Worm (Caenorhabditis elegans) whole organism, dauer: ENCODE results near the gene Y38E10A.24.

Source experiments
- unc-62 ChIP-seq: sonication (generic microtip); optimal IDR thresholded peaks from 2 replicates; lab custom pipeline; 2017; ENCODE audit warnings: missing biosample characterization, missing genetic modification reagents, missing genetic modification characterization

Y38E10A.24 gene

DNA sequence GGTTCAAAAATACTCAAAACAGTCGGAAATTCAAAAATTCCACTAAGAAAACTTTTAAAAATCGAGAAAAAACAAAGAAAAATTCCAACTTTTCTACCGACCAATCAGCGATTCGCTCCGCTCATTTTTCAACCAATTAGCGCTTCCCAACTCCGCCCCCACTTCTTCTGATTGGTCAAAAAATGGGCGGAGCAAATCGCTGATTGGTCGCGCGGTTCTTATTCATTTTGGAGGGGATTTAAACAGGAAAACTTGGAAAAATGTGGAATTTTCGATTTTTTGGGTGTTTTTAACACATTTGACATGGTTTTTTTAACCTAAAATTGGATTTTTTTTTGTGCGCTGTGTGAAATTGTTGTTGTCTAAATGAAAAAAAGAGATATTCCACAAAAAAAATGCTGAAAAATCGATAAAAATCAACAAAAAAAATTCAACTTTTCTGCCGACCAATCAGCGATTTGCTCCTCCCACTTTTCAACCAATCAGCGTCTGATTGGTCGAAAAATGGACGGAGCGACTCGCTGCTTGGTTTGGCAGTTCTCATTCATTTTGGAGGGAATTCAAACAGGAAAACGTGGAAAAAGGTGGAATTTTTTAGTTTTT is 44.0 kb downstream of the Y38E10A.24 start:
- TF ChIP-seq unc-62 (GFP tag; lab: Kevin White, UChicago), result no peak

ce11 chrII:12726704-12727103 is 47.9 kb downstream of the Y38E10A.24 start:
- TF ChIP-seq unc-62 (GFP tag; lab: Kevin White, UChicago), result no peak

DNA sequence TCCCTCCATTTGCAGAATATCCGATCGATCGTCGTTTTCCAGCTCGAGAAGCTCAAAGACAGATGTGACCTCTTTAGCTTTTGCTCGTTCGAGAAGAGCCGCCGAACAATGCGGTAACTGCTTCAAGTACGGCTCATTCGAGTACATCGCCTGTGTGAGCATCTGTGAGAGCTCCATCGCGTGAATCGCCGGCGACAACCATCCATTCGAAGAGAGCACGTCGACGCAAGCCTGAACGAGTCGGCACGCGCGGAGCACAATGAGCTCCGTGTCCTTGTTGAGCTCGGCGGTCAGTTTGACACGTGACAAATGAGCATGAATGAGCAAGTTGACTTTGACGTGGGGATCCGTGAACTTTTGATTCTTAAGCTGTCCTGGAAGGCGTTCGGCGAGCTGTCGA is 49.0 kb downstream of the Y38E10A.24 start:
- TF ChIP-seq unc-62 (GFP tag; lab: Kevin White, UChicago), result no peak

- TF ChIP-seq unc-62 (GFP tag; lab: Kevin White, UChicago), result no peak
Observed at ce11 chrII:12728608-12729007, 49.8 kb downstream of the Y38E10A.24 start.
